Fruit fly (Drosophila melanogaster) whole organism, pupa: ENCODE data around the gene CG4733.
A peak's percentile ranks its signal among the peaks of the same experiment; 100 is the strongest.

Experiments used
- CG10348 ChIP-seq: fragments of 200-800 bp; sonication (Bioruptor generic); IDR thresholded peaks from 2 replicates; pipeline ENCODE4 v1.3.6; 2022; ENCODE audit warnings: missing biosample characterization, missing genetic modification characterization
- CG12605 ChIP-seq: fragments of 200-800 bp; sonication (Bioruptor generic); IDR thresholded peaks from 2 replicates; pipeline ENCODE4 v1.3.6; 2022; ENCODE audit warnings: missing biosample characterization, missing genetic modification characterization
- CG13204 ChIP-seq: fragments of 200-800 bp; sonication (Bioruptor generic); optimal IDR thresholded peaks from 2 replicates; lab custom pipeline; 2018; ENCODE audit warnings: missing biosample characterization, mild to moderate bottlenecking, missing genetic modification characterization, moderate library complexity
- CG14655 ChIP-seq: fragments of 200-800 bp; sonication (Bioruptor generic); optimal IDR thresholded peaks from 3 replicates; lab custom pipeline; 2017; ENCODE audit warnings: mild to moderate bottlenecking, missing biosample characterization, missing genetic modification reagents, missing genetic modification characterization
- CG15710 ChIP-seq: fragments of 200-800 bp; sonication (Bioruptor generic); optimal IDR thresholded peaks from 2 replicates; lab custom pipeline; 2018; ENCODE audit warnings: missing biosample characterization, mild to moderate bottlenecking, missing genetic modification characterization, moderate library complexity
- CG17806 ChIP-seq: fragments of 200-800 bp; sonication (Bioruptor generic); optimal IDR thresholded peaks from 2 replicates; lab custom pipeline; 2018; ENCODE audit warnings: missing biosample characterization, mild to moderate bottlenecking, missing genetic modification characterization, moderate library complexity
- CG32121 ChIP-seq: fragments of 200-800 bp; sonication (Bioruptor generic); IDR thresholded peaks from 2 replicates; pipeline ENCODE4 v1.3.6; 2022; ENCODE audit warnings: missing biosample characterization, missing genetic modification characterization
- CG34367 ChIP-seq: fragments of 200-800 bp; sonication (Bioruptor generic); optimal IDR thresholded peaks from 2 replicates; lab custom pipeline; 2018; ENCODE audit warnings: missing biosample characterization, mild to moderate bottlenecking, missing genetic modification characterization
- CG4496 ChIP-seq: fragments of 200-800 bp; sonication (Bioruptor generic); IDR thresholded peaks from 3 replicates; pipeline ENCODE4 v1.3.6; 2022; ENCODE audit warnings: missing biosample characterization, missing genetic modification characterization
- CG8159 ChIP-seq: fragments of 200-800 bp; sonication (Bioruptor generic); optimal IDR thresholded peaks from 3 replicates; lab custom pipeline; 2018; ENCODE audit warnings: missing biosample characterization, mild to moderate bottlenecking, missing genetic modification characterization, moderate library complexity
- CG8301 ChIP-seq: fragments of 200-800 bp; sonication (Bioruptor generic); optimal IDR thresholded peaks from 2 replicates; lab custom pipeline; 2018; ENCODE audit warnings: missing biosample characterization, mild to moderate bottlenecking, missing genetic modification characterization
- CG9948 ChIP-seq: fragments of 200-800 bp; sonication (Bioruptor generic); optimal IDR thresholded peaks from 2 replicates; lab custom pipeline; 2018; ENCODE audit warnings: missing biosample characterization, mild to moderate bottlenecking, missing genetic modification characterization, moderate library complexity
- D1 ChIP-seq: fragments of 200-800 bp; sonication (Bioruptor generic); optimal IDR thresholded peaks from 2 replicates; lab custom pipeline; 2018; ENCODE audit warnings: missing biosample characterization, mild to moderate bottlenecking, missing genetic modification characterization, moderate library complexity
- EcR ChIP-seq: fragments of 200-800 bp; sonication (Bioruptor generic); optimal IDR thresholded peaks from 3 replicates; lab custom pipeline; 2019; ENCODE audit warnings: missing biosample characterization, missing genetic modification characterization, mild to moderate bottlenecking, moderate library complexity, missing genetic modification reagents
- Ets98B ChIP-seq: fragments of 200-800 bp; sonication (Bioruptor generic); IDR thresholded peaks from 2 replicates; pipeline ENCODE4 v1.3.6; 2022; ENCODE audit warnings: missing biosample characterization, missing genetic modification characterization
- Pif1A ChIP-seq: fragments of 200-800 bp; sonication (Bioruptor generic); optimal IDR thresholded peaks from 3 replicates; lab custom pipeline; 2016; ENCODE audit warnings: missing biosample characterization, missing genetic modification characterization
- Pif1B ChIP-seq: fragments of 200-800 bp; sonication (Bioruptor generic); optimal IDR thresholded peaks from 3 replicates; lab custom pipeline; 2016; ENCODE audit warnings: missing biosample characterization, missing genetic modification characterization
- Snoo ChIP-seq: fragments of 200-800 bp; sonication (Bioruptor generic); optimal IDR thresholded peaks from 3 replicates; lab custom pipeline; 2017; ENCODE audit warnings: missing biosample characterization, mild to moderate bottlenecking, missing genetic modification characterization, inconsistent platforms
- fd96Ca ChIP-seq: fragments of 200-800 bp; sonication (Bioruptor generic); IDR thresholded peaks from 3 replicates; pipeline ENCODE4 v1.3.6; 2022; ENCODE audit warnings: missing biosample characterization, missing genetic modification characterization
- gl ChIP-seq: fragments of 200-800 bp; sonication (Bioruptor generic); optimal IDR thresholded peaks from 2 replicates; lab custom pipeline; 2018; ENCODE audit warnings: missing biosample characterization, mild to moderate bottlenecking, missing genetic modification characterization
- rn ChIP-seq: fragments of 200-800 bp; sonication (Bioruptor generic); IDR thresholded peaks from 2 replicates; pipeline ENCODE4 v1.3.6; 2022; ENCODE audit warnings: missing biosample characterization, missing genetic modification characterization

CG4733 gene

DNA sequence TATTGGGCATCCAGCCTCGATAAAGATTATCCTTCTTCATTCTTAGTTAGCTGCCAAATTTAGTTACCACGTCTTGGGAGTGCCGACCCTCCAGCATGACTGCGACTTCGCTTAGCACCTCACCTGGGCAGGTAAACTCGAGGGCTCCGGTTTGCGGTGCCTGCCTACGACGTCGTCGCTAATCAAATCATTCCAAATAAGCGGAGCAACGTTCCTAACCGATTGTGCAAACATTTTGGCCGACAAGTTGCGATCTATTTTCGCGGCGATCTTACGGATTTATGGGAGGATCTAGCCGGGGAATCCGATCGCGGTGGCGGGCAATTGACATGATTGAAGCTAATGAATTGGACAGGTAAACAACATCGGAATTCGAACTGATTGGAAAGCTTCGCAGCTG is 27.2 kb downstream of the CG4733 start, which contains the start of gene CG4465:
Gene CG4465 (minus strand): TSS at position 101 of the 400 bp plus-strand sequence.
- TF ChIP-seq CG4496 (GFP tag; lab: Robert Waterston, UW) (no peak), gl (tag; lab: Kevin White, UChicago) (no peak), CG10348 (GFP tag; lab: Robert Waterston, UW) (no peak), CG9948 (tag; lab: Kevin White, UChicago) (no peak), Pif1A (GFP tag; lab: Kevin White, UChicago) (no peak), fd96Ca (GFP tag; lab: Robert Waterston, UW) (no peak), CG15710 (tag; lab: Kevin White, UChicago) (no peak), CG14655 (GFP tag; lab: Kevin White, UChicago) (no peak), Snoo (no peak), CG8159 (tag; lab: Kevin White, UChicago) (no peak), CG17806 (tag; lab: Kevin White, UChicago) (no peak)

DNA sequence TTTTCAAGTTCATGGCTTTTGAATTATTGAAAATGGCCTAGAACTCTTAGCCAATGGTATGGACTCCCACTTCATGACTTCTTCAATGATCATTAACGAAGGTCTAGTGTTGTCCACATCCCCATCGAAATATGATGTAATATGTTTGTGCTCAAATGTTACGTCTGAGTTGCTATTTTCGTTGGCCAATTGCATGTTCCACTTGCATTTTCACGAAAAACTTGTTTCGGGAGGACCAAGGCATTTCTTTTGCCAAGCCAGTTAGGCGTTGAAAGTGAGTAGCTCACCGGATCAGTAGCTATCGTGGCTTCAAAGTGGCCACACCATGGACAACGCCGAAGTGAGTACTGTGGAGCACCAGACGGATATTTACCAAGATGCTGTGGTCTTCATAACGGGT is 27.7 kb downstream of the CG4733 start, which contains the start of gene CG4770:
Gene CG4770 (plus strand): TSS at position 301 of the 400 bp plus-strand sequence.
- TF ChIP-seq CG15710 (tag; lab: Kevin White, UChicago) (no peak), fd96Ca (GFP tag; lab: Robert Waterston, UW) (no peak), CG10348 (GFP tag; lab: Robert Waterston, UW) (no peak), Pif1A (GFP tag; lab: Kevin White, UChicago) (no peak), Ets98B (GFP tag; lab: Robert Waterston, UW) (no peak; the same call in 1 of the 2 replicates), gl (tag; lab: Kevin White, UChicago) (no peak), CG13204 (GFP tag; lab: Kevin White, UChicago) (no peak), CG9948 (tag; lab: Kevin White, UChicago) (no peak), CG8301 (tag; lab: Kevin White, UChicago) (no peak), CG32121 (GFP tag; lab: Robert Waterston, UW) (no peak), CG14655 (GFP tag; lab: Kevin White, UChicago) (no peak), CG34367 (tag; lab: Kevin White, UChicago) (no peak), D1 (tag; lab: Kevin White, UChicago) (no peak), CG8159 (tag; lab: Kevin White, UChicago) (no peak), EcR (GFP tag; lab: Kevin White, UChicago) (no peak), CG17806 (tag; lab: Kevin White, UChicago) (no peak), rn (GFP tag; lab: Robert Waterston, UW) (no peak)

DNA sequence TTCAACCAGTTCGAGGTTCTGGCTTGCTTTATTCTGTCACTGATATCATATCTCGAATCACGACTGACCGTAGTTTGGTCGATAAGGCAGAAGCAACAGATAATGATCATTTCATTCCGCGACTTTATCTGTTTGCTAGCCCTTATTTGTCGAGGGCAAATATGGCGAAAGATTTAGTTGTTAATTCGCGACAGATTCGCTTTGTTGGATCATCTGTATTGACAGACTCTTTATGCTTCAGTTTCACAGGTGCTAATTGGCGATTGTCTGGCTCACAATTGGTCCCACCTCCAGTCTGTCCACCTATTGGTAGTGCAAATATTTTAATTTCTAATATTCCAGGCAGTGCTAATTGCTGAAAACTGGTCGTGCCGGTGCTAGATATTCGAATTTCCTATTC is 33.8 kb downstream of the CG4733 start:
- no peak for TF ChIP-seq rn (GFP tag; lab: Robert Waterston, UW)
- TF ChIP-seq Ets98B (GFP tag; lab: Robert Waterston, UW), result no peak
- TF ChIP-seq Pif1A (GFP tag; lab: Kevin White, UChicago), result peak; percentile 83
- TF ChIP-seq CG8159 (tag; lab: Kevin White, UChicago), result no peak
- peak; percentile 63 for TF ChIP-seq gl (tag; lab: Kevin White, UChicago)
- TF ChIP-seq Pif1B, result peak; percentile 77
- TF ChIP-seq CG34367 (tag; lab: Kevin White, UChicago), result peak; percentile 41
- TF ChIP-seq EcR (GFP tag; lab: Kevin White, UChicago), result no peak

DNA sequence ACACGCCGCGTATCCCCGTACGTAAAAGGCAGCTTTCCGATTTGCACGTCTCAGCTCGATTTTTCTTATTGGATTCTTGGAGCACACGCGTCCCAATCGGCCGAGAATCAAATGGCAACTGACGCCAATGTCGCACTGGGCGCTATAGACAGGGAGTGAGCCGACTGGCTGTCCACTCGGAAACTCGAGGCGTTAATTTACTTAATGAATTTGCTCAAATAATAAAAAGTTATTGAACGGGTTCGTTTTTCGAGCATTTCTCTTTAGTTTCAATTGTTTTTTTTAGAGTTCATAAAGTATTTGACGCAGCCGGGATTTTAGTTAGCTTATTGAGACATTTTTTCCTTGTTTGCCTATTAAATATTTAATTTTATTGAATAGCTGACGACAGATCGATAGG is 34.8 kb downstream of the CG4733 start, which contains the start of gene CG4462:
Gene CG4462 (minus strand): TSS at position 101 of the 400 bp plus-strand sequence.
- TF ChIP-seq CG12605 (GFP tag; lab: Robert Waterston, UW), result no peak
- no peak for TF ChIP-seq rn (GFP tag; lab: Robert Waterston, UW)
- no peak for TF ChIP-seq Snoo
- TF ChIP-seq Pif1B, result no peak
- TF ChIP-seq CG14655 (GFP tag; lab: Kevin White, UChicago), result no peak
- TF ChIP-seq CG10348 (GFP tag; lab: Robert Waterston, UW), result no peak
- no peak for TF ChIP-seq CG9948 (tag; lab: Kevin White, UChicago)
- TF ChIP-seq D1 (tag; lab: Kevin White, UChicago), result no peak
- no peak for TF ChIP-seq CG32121 (GFP tag; lab: Robert Waterston, UW)
- TF ChIP-seq gl (tag; lab: Kevin White, UChicago), result no peak
- TF ChIP-seq CG13204 (GFP tag; lab: Kevin White, UChicago), result no peak
- no peak for TF ChIP-seq EcR (GFP tag; lab: Kevin White, UChicago)
- TF ChIP-seq CG8159 (tag; lab: Kevin White, UChicago), result no peak
- no peak for TF ChIP-seq CG15710 (tag; lab: Kevin White, UChicago)
- no peak for TF ChIP-seq CG8301 (tag; lab: Kevin White, UChicago)
- TF ChIP-seq Pif1A (GFP tag; lab: Kevin White, UChicago), result no peak

DNA sequence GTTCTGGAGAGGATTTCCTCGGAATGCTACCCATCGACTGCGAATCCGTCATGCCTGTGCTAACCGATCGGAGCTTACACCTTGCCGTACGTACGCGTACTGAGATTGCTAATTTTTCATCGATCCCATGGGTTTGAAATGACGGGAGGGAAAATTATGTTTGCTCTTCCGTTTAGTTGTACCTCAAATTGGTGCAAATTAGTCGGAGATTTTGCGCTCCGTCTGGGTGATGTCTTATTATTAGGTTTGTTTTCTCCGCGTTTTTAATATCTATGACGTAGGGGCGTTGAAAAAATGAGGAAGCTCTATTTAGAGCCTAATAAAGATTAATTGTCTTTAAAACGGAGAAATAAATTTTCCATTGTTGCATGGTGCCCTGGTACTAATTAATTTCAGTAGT is 38.1 kb downstream of the CG4733 start, which contains the start of gene CG4459:
Gene CG4459 (minus strand): TSS at position 101 of the 400 bp plus-strand sequence.
- no peak for TF ChIP-seq CG13204 (GFP tag; lab: Kevin White, UChicago)

DNA sequence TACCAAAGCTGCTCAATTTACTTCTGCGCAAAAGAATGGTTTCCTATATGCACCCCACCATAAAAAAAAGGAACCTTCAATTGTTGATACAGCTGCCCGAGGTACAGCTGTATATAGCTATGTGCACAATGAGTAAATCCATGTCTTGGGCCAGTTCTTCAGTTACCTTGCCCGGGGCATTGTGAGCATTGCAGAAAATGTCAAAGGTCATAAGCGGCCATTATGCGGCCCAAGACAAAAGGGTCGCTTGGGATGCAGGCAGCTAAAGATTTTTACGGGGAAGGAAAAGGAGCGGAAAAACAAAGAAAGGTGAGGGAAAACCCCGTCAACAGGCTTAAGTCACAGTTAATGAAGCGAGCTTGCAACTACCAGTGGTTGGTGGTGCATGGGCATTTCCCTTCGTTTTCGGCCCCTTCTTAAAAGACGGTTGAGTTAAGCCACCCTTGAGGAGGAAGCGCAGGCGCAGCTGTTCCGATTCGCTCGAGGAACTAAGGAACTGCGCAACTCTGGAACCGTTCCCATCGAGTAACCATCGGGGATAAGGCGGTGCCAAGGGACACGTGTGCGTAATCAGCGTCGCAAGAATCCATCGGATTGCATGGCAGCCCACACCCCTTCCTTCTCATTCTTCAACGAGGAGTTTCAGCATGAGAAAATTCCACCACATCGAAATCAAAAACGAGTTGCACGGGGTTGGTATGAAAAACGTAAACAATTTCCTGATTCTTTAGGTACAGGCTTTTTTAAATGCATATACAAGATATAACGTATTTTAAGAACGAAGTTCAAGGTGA is 40.6 kb downstream of the CG4733 start:
- no peak for TF ChIP-seq CG4496 (GFP tag; lab: Robert Waterston, UW)
- no peak for TF ChIP-seq Ets98B (GFP tag; lab: Robert Waterston, UW)
- no peak for TF ChIP-seq CG13204 (GFP tag; lab: Kevin White, UChicago)
- no peak for TF ChIP-seq CG32121 (GFP tag; lab: Robert Waterston, UW)
- TF ChIP-seq fd96Ca (GFP tag; lab: Robert Waterston, UW), result no peak
- TF ChIP-seq rn (GFP tag; lab: Robert Waterston, UW), result no peak
- no peak for TF ChIP-seq D1 (tag; lab: Kevin White, UChicago)
- TF ChIP-seq CG12605 (GFP tag; lab: Robert Waterston, UW), result no peak
- no peak for TF ChIP-seq gl (tag; lab: Kevin White, UChicago)
- TF ChIP-seq CG8159 (tag; lab: Kevin White, UChicago), result no peak
- no peak for TF ChIP-seq Snoo
- no peak for TF ChIP-seq CG15710 (tag; lab: Kevin White, UChicago)
- no peak for TF ChIP-seq CG34367 (tag; lab: Kevin White, UChicago)
- TF ChIP-seq CG14655 (GFP tag; lab: Kevin White, UChicago), result no peak
- no peak for TF ChIP-seq CG10348 (GFP tag; lab: Robert Waterston, UW)
- TF ChIP-seq Pif1A (GFP tag; lab: Kevin White, UChicago), result no peak
- no peak for TF ChIP-seq CG9948 (tag; lab: Kevin White, UChicago)
- TF ChIP-seq Pif1B, result no peak
- no peak for TF ChIP-seq CG17806 (tag; lab: Kevin White, UChicago)
- no peak for TF ChIP-seq CG8301 (tag; lab: Kevin White, UChicago)
